Fruit fly (Drosophila melanogaster): Measurements from ENCODE around the gene CG11037.

DNA sequence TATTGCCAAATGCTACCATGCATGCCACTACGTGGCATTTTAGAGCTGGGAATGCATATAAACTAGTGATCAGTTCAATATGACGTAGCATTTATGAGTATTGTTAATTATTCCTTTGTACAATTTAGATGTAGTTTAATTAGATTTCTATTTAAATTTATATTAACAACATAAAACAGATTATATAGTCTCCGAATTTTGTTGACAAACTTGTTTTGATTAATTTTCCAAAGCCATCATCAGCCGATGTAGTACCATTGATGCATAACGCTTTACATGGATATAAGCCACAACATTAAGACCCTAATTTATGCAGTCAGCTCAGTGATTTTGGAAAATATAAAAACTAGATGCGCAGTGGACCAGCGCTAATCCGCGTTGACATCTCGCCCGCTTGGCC lies 21.4 kb upstream of the CG11037 start:
- TF ChIP-seq kay (GFP tag; ENCODE audit: borderline replicate concordance) (no peak), Hr96 (GFP tag; optimal IDR thresholded peaks at IDR 0.05) (no peak), CG14711 (tag; optimal IDR thresholded peaks at IDR 0.05) (no peak), Clk (GFP tag; optimal IDR thresholded peaks at IDR 0.05) (no peak), cnc (optimal IDR thresholded peaks at IDR 0.05) (no peak), CG7045 (GFP tag; optimal IDR thresholded peaks at IDR 0.05) (no peak), cic (GFP tag; optimal IDR thresholded peaks at IDR 0.05) (no peak), tj (GFP tag; optimal IDR thresholded peaks at IDR 0.05) (no peak), CG11617 (GFP tag; optimal IDR thresholded peaks at IDR 0.05) (no peak), pad (GFP tag; optimal IDR thresholded peaks at IDR 0.05) (no peak)

All from whole organism, adult.